Worm (Caenorhabditis elegans): ENCODE data around the gene F38H4.4.

Gene F38H4.4

ce11 chrIV:11854777-11855176, 6.7 kb downstream of the F38H4.4 start, which contains the start of gene tag-30 (continued):
- TF ChIP-seq nhr-12 (tag; optimal IDR thresholded peaks at IDR 0.05) (no peak), nhr-76 (tag; optimal IDR thresholded peaks at IDR 0.05) (no peak), lin-15B (tag; optimal IDR thresholded peaks at IDR 0.05) (peak; percentile 39), fkh-4 (tag; optimal IDR thresholded peaks at IDR 0.05; ENCODE audit: borderline replicate concordance) (no peak), lin-13 (GFP tag; optimal IDR thresholded peaks at IDR 0.05) (no peak), lir-3 (tag; optimal IDR thresholded peaks at IDR 0.05; ENCODE audit: poor library complexity) (no peak), zip-4 (GFP tag; optimal IDR thresholded peaks at IDR 0.05) (no peak), skn-1 (tag; optimal IDR thresholded peaks at IDR 0.05) (no peak), lin-35 (GFP tag; optimal IDR thresholded peaks at IDR 0.05) (peak; percentile 53 to 77), nhr-47 (tag; optimal IDR thresholded peaks at IDR 0.05) (no peak), fkh-8 (tag; optimal IDR thresholded peaks at IDR 0.05) (no peak), mdl-1 (tag; optimal IDR thresholded peaks at IDR 0.05) (no peak), sptf-1 (tag; optimal IDR thresholded peaks at IDR 0.05) (no peak), ets-5 (GFP tag; IDR thresholded peaks at IDR 0.05) (no peak), mep-1 (tag; optimal IDR thresholded peaks at IDR 0.05) (no peak), C04F5.9 (tag; optimal IDR thresholded peaks at IDR 0.05) (no peak), nhr-237 (tag; optimal IDR thresholded peaks at IDR 0.05) (no peak), ztf-11 (tag; optimal IDR thresholded peaks at IDR 0.05) (no peak), vab-15 (tag; optimal IDR thresholded peaks at IDR 0.05) (no peak), egl-13 (tag; optimal IDR thresholded peaks at IDR 0.05) (no peak), tlp-1 (tag; optimal IDR thresholded peaks at IDR 0.05) (no peak), nhr-90 (tag; optimal IDR thresholded peaks at IDR 0.05; ENCODE audit: poor library complexity) (peak; percentile 31), unc-30 (tag; optimal IDR thresholded peaks at IDR 0.05) (no peak), unc-98 (GFP tag; IDR thresholded peaks at IDR 0.05) (no peak), ztf-4 (tag; optimal IDR thresholded peaks at IDR 0.05) (no peak), nhr-11 (tag; optimal IDR thresholded peaks at IDR 0.05) (no peak), egl-27 (tag; optimal IDR thresholded peaks at IDR 0.05) (no peak), tbx-2 (tag; optimal IDR thresholded peaks at IDR 0.05) (peak; percentile 37), hpl-2 (GFP tag; optimal IDR thresholded peaks at IDR 0.05) (no peak), zag-1 (tag; optimal IDR thresholded peaks at IDR 0.05) (no peak), nhr-84 (tag; optimal IDR thresholded peaks at IDR 0.05) (no peak)

DNA sequence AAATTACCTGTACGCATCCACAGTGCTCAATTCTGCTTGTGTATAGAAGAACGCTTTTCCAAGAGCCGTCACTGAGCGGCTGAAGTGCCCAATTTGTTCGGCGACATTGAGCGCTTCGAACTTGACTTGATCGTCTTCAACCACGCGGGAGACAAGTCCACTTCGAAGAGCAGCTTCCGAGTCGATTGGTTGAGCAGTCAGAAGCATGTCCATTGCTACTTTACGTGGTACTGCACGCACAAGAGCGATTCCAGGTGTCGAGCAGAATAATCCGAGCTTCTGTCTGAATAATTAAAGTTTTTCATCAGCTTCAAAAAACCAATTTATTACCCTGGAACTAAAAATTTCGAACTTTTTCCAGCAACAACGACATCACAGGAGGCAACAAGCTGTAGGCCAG, 7.4 kb downstream of the F38H4.4 start:
- TF ChIP-seq dpl-1 (GFP tag; optimal IDR thresholded peaks at IDR 0.05): no peak
- no peak for TF ChIP-seq unc-130 (tag; optimal IDR thresholded peaks at IDR 0.05)
- no peak for TF ChIP-seq ceh-82 (tag; optimal IDR thresholded peaks at IDR 0.05)
- no peak for TF ChIP-seq C16A3.4 (tag; optimal IDR thresholded peaks at IDR 0.05)
- no peak for TF ChIP-seq elt-2 (tag; optimal IDR thresholded peaks at IDR 0.05)
- no peak for TF ChIP-seq isw-1 (GFP tag; IDR thresholded peaks at IDR 0.05)
- no peak for TF ChIP-seq unc-98 (GFP tag; IDR thresholded peaks at IDR 0.05)
- TF ChIP-seq elt-3 (tag; optimal IDR thresholded peaks at IDR 0.05): no peak
- TF ChIP-seq mab-9 (GFP tag; IDR thresholded peaks at IDR 0.05): no peak
- TF ChIP-seq pag-3 (tag; optimal IDR thresholded peaks at IDR 0.05; ENCODE audit: borderline replicate concordance, insufficient read depth): no peak
- no peak for TF ChIP-seq sox-4 (tag; optimal IDR thresholded peaks at IDR 0.05)

Measured in whole organism, L1 larva.